Fruit fly (Drosophila melanogaster): ENCODE data around the gene CG13775.

Gene CG13775

dm6 chr2L:6971597-6972036 is 14.9 kb upstream of the CG13775 start, which contains the start of gene snRNP-U1-70K (continued):
- 0 out of 2 replicates have a peak, but pooled peaks have one; percentile 13 for TF ChIP-seq CG11085 (GFP tag; IDR thresholded peaks at IDR 0.05)
- TF ChIP-seq Dek (tag; optimal IDR thresholded peaks at IDR 0.05) = peak; percentile 66
- peak; percentile 52; the same call in 1 of the 3 replicates for TF ChIP-seq knrl (GFP tag; IDR thresholded peaks at IDR 0.05; ENCODE audit: partially characterized antibody)
- TF ChIP-seq CG3838 (GFP tag; optimal IDR thresholded peaks at IDR 0.05) = no peak
- peak; percentile 50 for TF ChIP-seq Rfx (GFP tag; IDR thresholded peaks at IDR 0.05)
- TF ChIP-seq YL-1 (GFP tag; optimal IDR thresholded peaks at IDR 0.05) = peak; percentile 86
- TF ChIP-seq D (optimal IDR thresholded peaks at IDR 0.05) = no peak
- TF ChIP-seq D (GFP tag; optimal IDR thresholded peaks at IDR 0.05) = no peak
- peak; percentile 40 for TF ChIP-seq lilli (GFP tag; optimal IDR thresholded peaks at IDR 0.05)
- peak; percentile 40 for TF ChIP-seq BEAF-32 (GFP tag; optimal IDR thresholded peaks at IDR 0.05)
- TF ChIP-seq CG4328 (GFP tag; optimal IDR thresholded peaks at IDR 0.05) = no peak
- TF ChIP-seq nmo (GFP tag; optimal IDR thresholded peaks at IDR 0.05) = peak; percentile 6
- peak; percentile 23; the same call in 1 of the 2 replicates for TF ChIP-seq CG3847 (GFP tag; IDR thresholded peaks at IDR 0.05)
- peak; percentile 53; the same call in 1 of the 2 replicates for TF ChIP-seq CG13287 (GFP tag; IDR thresholded peaks at IDR 0.05; ENCODE audit: partially characterized antibody)
- no peak for TF ChIP-seq CG11695 (GFP tag; IDR thresholded peaks at IDR 0.05)
- TF ChIP-seq CG9932 (GFP tag; IDR thresholded peaks at IDR 0.05) = peak; percentile 44
- TF ChIP-seq vvl (GFP tag; IDR thresholded peaks at IDR 0.05) = peak; percentile 41
- TF ChIP-seq Ets65A (GFP tag) = peak; percentile 7
- 0 out of 2 replicates have a peak, but pooled peaks have one; percentile 15 for TF ChIP-seq CG42726 (GFP tag; IDR thresholded peaks at IDR 0.05; ENCODE audit: partially characterized antibody)
- no peak for TF ChIP-seq Elba2 (GFP tag; optimal IDR thresholded peaks at IDR 0.05)
- no peak for TF ChIP-seq Mes4 (GFP tag; optimal IDR thresholded peaks at IDR 0.05)
- peak; percentile 51; the same call in 2 of the 3 replicates for TF ChIP-seq CG6791 (GFP tag; IDR thresholded peaks at IDR 0.05; ENCODE audit: partially characterized antibody)
- peak; percentile 79 for TF ChIP-seq ci (GFP tag; IDR thresholded peaks at IDR 0.05)
- no peak; the same call in 2 of the 3 replicates for TF ChIP-seq Dbx (GFP tag; IDR thresholded peaks at IDR 0.05)
- no peak for TF ChIP-seq nom (GFP tag; optimal IDR thresholded peaks at IDR 0.05)
- TF ChIP-seq CG15514 (GFP tag; optimal IDR thresholded peaks at IDR 0.05) = peak; percentile 81
- TF ChIP-seq Ets97D (GFP tag; optimal IDR thresholded peaks at IDR 0.05) = peak; percentile 46
- peak; percentile 34 for TF ChIP-seq CG2116 (GFP tag; optimal IDR thresholded peaks at IDR 0.05)
- TF ChIP-seq Hmr (GFP tag; optimal IDR thresholded peaks at IDR 0.05) = peak; percentile 82
- TF ChIP-seq dmrt11E (tag; optimal IDR thresholded peaks at IDR 0.05) = no peak
- TF ChIP-seq chif (GFP tag; optimal IDR thresholded peaks at IDR 0.05) = peak in 1 of 2 experiments; percentile 6
- peak; percentile 77 for TF ChIP-seq HmgZ (tag; optimal IDR thresholded peaks at IDR 0.05)
- TF ChIP-seq CG15479 (GFP tag; optimal IDR thresholded peaks at IDR 0.05) = no peak
- TF ChIP-seq bigmax (GFP tag; optimal IDR thresholded peaks at IDR 0.05) = peak; percentile 98
- peak; percentile 99 for TF ChIP-seq CG14710 (tag; optimal IDR thresholded peaks at IDR 0.05)
- TF ChIP-seq Lhr (GFP tag; optimal IDR thresholded peaks at IDR 0.05) = peak; percentile 82
- TF ChIP-seq HmgD (GFP tag; optimal IDR thresholded peaks at IDR 0.05) = peak; percentile 42
- peak; percentile 93 for TF ChIP-seq CG10321 (GFP tag; IDR thresholded peaks at IDR 0.05)
- TF ChIP-seq CoRest (tag; optimal IDR thresholded peaks at IDR 0.05) = peak; percentile 26
- TF ChIP-seq amos (GFP tag; IDR thresholded peaks at IDR 0.05; ENCODE audit: partially characterized antibody) = peak; percentile 43
- TF ChIP-seq stwl (tag; optimal IDR thresholded peaks at IDR 0.05) = peak; percentile 93
- TF ChIP-seq CG7928 (GFP tag; optimal IDR thresholded peaks at IDR 0.05) = peak; percentile 46
- TF ChIP-seq CG2712 (tag; optimal IDR thresholded peaks at IDR 0.05) = peak; percentile 50
- TF ChIP-seq CG17829 (tag; optimal IDR thresholded peaks at IDR 0.05) = peak; percentile 53
- TF ChIP-seq Mad (GFP tag; optimal IDR thresholded peaks at IDR 0.05) = peak; percentile 43
- TF ChIP-seq Bgb (GFP tag; IDR thresholded peaks at IDR 0.05; ENCODE audit: partially characterized antibody) = peak; percentile 65
- TF ChIP-seq Awh (GFP tag; IDR thresholded peaks at IDR 0.05) = peak; percentile 33; the same call in 1 of the 2 replicates
- TF ChIP-seq CG31365 (tag; optimal IDR thresholded peaks at IDR 0.05) = no peak
- peak; percentile 90 for TF ChIP-seq MESR4 (GFP tag; optimal IDR thresholded peaks at IDR 0.05)

Data from whole organism, embryonic.